Worm (Caenorhabditis elegans) whole organism, young adult: ENCODE results near the gene srd-49.

Source experiments
- F49E8.2 ChIP-seq: sonication (generic microtip); optimal IDR thresholded peaks from 3 replicates; lab custom pipeline; 2017; ENCODE audit warnings: missing genetic modification characterization, mild to moderate bottlenecking, missing compliant biosample characterization, antibody characterized with exemption, moderate library complexity; ENCODE audit not compliant: insufficient read depth
- F57C9.4 ChIP-seq: sonication (generic microtip); optimal IDR thresholded peaks from 2 replicates; lab custom pipeline; 2017; ENCODE audit warnings: mild to moderate bottlenecking, missing genetic modification characterization, missing compliant biosample characterization
- T07F8.4 ChIP-seq: sonication (generic microtip); optimal IDR thresholded peaks from 2 replicates; lab custom pipeline; 2016; ENCODE audit warnings: mild to moderate bottlenecking, missing genetic modification characterization, moderate library complexity, missing compliant biosample characterization
- Y79H2A.3 ChIP-seq: fragments of 200-800 bp; sonication (Bioruptor generic); conservative IDR thresholded peaks from 2 replicates; pipeline ENCODE4 v1.3.6; 2022; ENCODE audit warnings: missing genetic modification reagents, missing genetic modification characterization, missing compliant biosample characterization
- egl-44 ChIP-seq: fragments of 200-800 bp; sonication (Bioruptor generic); IDR thresholded peaks from 2 replicates; pipeline ENCODE4 v1.3.6; 2022; ENCODE audit warnings: missing genetic modification reagents, missing genetic modification characterization, missing compliant biosample characterization
- let-526 ChIP-seq: fragments of 200-800 bp; sonication (Bioruptor generic); IDR thresholded peaks from 2 replicates; pipeline ENCODE4 v1.3.6; 2022; ENCODE audit warnings: missing genetic modification reagents, missing genetic modification characterization, missing compliant biosample characterization
- nfya-1 ChIP-seq: sonication (generic microtip); optimal IDR thresholded peaks from 2 replicates; lab custom pipeline; 2017; ENCODE audit warnings: antibody characterized with exemption, missing compliant biosample characterization, missing genetic modification characterization, borderline replicate concordance; ENCODE audit not compliant: insufficient read depth
- nhr-27 ChIP-seq: fragments of 200-800 bp; sonication (Bioruptor generic); optimal IDR thresholded peaks from 2 replicates; lab custom pipeline; 2018; ENCODE audit warnings: mild to moderate bottlenecking, missing genetic modification characterization, moderate library complexity, missing compliant biosample characterization
- rec-8 ChIP-seq, 2 experiments: sonication (generic microtip); optimal IDR thresholded peaks; 2 replicates each; lab custom pipeline; 2016; ENCODE audit warnings: mild to moderate bottlenecking in 2 of 2, missing genetic modification characterization in 2 of 2, missing genetic modification reagents in 2 of 2, missing genotype in 2 of 2, missing biosample characterization in 1 of 2, missing compliant biosample characterization in 1 of 2, moderate library complexity in 1 of 2
- sdz-38 ChIP-seq: sonication (generic microtip); optimal IDR thresholded peaks from 2 replicates; lab custom pipeline; 2016; ENCODE audit warnings: missing genotype, missing genetic modification characterization, missing compliant biosample characterization
- snpc-4 ChIP-seq, 5 experiments: fragments of 150-350 bp in 1 of 5; sonication (generic microtip) in 4 of 5; optimal IDR thresholded peaks; 2 replicates each; lab custom pipeline; 2014 to 2018; ENCODE audit warnings: missing genetic modification characterization in 5 of 5, missing biosample characterization in 3 of 5, antibody characterized with exemption in 2 of 5, mild to moderate bottlenecking in 2 of 5, missing compliant biosample characterization in 2 of 5, missing genotype in 2 of 5, moderate library complexity in 2 of 5, missing genetic modification reagents in 1 of 5

DNA sequence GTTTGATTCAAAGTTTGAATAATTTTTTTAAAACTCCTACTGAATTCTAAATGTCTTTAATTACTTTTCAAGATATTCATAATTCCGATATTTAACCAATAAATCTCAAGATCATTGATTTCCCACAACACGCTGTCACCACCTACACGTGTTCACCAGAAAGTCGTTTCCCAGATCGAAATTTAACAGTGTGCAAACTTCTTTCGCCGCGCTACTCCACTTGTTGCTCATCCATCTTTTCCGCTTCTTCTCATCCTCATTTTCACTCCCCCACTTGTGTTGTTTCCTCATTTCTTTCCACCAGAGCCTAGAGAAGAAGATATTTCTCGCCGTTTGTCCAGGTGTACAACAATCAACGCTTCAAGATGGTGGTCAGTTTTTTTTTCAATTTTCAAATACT lies 51.2 kb downstream of the srd-49 start, which contains the start of gene C51E3.9:
- no peak for TF ChIP-seq F49E8.2 (tag; lab: Kevin White, UChicago)
- no peak for TF ChIP-seq rec-8 (tag; optimal IDR thresholded peaks at IDR 0.05; lab: Kevin White, UChicago)
- TF ChIP-seq nhr-27 (tag; lab: Kevin White, UChicago): no peak
- TF ChIP-seq sdz-38 (tag; lab: Kevin White, UChicago): no peak
- no peak for TF ChIP-seq F57C9.4 (tag; lab: Kevin White, UChicago)
- TF ChIP-seq let-526 (GFP tag; lab: Robert Waterston, UW): no peak
- TF ChIP-seq snpc-4 (GFP tag; optimal IDR thresholded peaks at IDR 0.05; lab: Kevin White, UChicago): no peak
- no peak for TF ChIP-seq snpc-4 (tag; optimal IDR thresholded peaks at IDR 0.05; lab: Kevin White, UChicago)
- TF ChIP-seq Y79H2A.3: no peak
- TF ChIP-seq T07F8.4 (tag; lab: Kevin White, UChicago): no peak
- no peak for TF ChIP-seq egl-44 (GFP tag; lab: Robert Waterston, UW)
- no peak for TF ChIP-seq nfya-1 (tag; lab: Kevin White, UChicago)
